Worm (Caenorhabditis elegans) whole organism, late embryonic: ENCODE data around the gene str-45.

Source experiments
- C08G9.2 ChIP-seq: sonication (generic microtip); optimal IDR thresholded peaks from 2 replicates; lab custom pipeline; 2016; ENCODE audit warnings: mild to moderate bottlenecking, missing genetic modification characterization, moderate library complexity, missing compliant biosample characterization
- C38D4.7 ChIP-seq: fragments of 200-800 bp; sonication (Bioruptor generic); optimal IDR thresholded peaks from 2 replicates; lab custom pipeline; 2018; ENCODE audit warnings: mild to moderate bottlenecking, missing genetic modification characterization, moderate library complexity, missing compliant biosample characterization
- T23F11.4 ChIP-seq: fragments of 200-800 bp; sonication (Bioruptor generic); optimal IDR thresholded peaks from 2 replicates; lab custom pipeline; 2018; ENCODE audit warnings: mild to moderate bottlenecking, missing genetic modification characterization, missing compliant biosample characterization
- ahr-1 ChIP-seq: sonication (generic microtip); optimal IDR thresholded peaks from 2 replicates; lab custom pipeline; 2016; ENCODE audit warnings: missing genetic modification characterization, missing compliant biosample characterization
- ceh-19 ChIP-seq: fragments of 200-800 bp; sonication (Bioruptor generic); optimal IDR thresholded peaks from 2 replicates; lab custom pipeline; 2018; ENCODE audit warnings: mild to moderate bottlenecking, missing genetic modification characterization, missing compliant biosample characterization
- ets-4 ChIP-seq: sonication (generic microtip); optimal IDR thresholded peaks from 2 replicates; lab custom pipeline; 2016; ENCODE audit warnings: missing genetic modification characterization, missing compliant biosample characterization
- fkh-10 ChIP-seq: fragments of 150-350 bp; optimal IDR thresholded peaks from 2 replicates; lab custom pipeline; 2014; ENCODE audit warnings: missing biosample characterization, missing genetic modification reagents, missing genetic modification characterization
- pha-4 ChIP-seq: fragments of 150-350 bp; optimal IDR thresholded peaks from 2 replicates; lab custom pipeline; 2018; ENCODE audit warnings: missing biosample characterization, missing genetic modification reagents, missing genetic modification characterization
- rnt-1 ChIP-seq: sonication (generic microtip); optimal IDR thresholded peaks from 2 replicates; lab custom pipeline; 2016; ENCODE audit warnings: missing genetic modification characterization, missing compliant biosample characterization
- sdc-2 ChIP-seq: sonication (generic microtip); optimal IDR thresholded peaks from 2 replicates; lab custom pipeline; 2016; ENCODE audit warnings: missing genotype, missing genetic modification characterization, missing compliant biosample characterization
- sox-2 ChIP-seq: fragments of 200-800 bp; sonication (Bioruptor generic); IDR thresholded peaks from 2 replicates; pipeline ENCODE4 v1.3.6; 2022; ENCODE audit warnings: missing genetic modification reagents, missing genetic modification characterization, missing compliant biosample characterization
- tbx-2 ChIP-seq: sonication (generic microtip); optimal IDR thresholded peaks from 2 replicates; lab custom pipeline; 2016; ENCODE audit warnings: missing genetic modification characterization, missing compliant biosample characterization
- tbx-7 ChIP-seq: sonication (generic microtip); optimal IDR thresholded peaks from 2 replicates; lab custom pipeline; 2016; ENCODE audit warnings: missing genotype, missing genetic modification characterization, missing compliant biosample characterization

DNA sequence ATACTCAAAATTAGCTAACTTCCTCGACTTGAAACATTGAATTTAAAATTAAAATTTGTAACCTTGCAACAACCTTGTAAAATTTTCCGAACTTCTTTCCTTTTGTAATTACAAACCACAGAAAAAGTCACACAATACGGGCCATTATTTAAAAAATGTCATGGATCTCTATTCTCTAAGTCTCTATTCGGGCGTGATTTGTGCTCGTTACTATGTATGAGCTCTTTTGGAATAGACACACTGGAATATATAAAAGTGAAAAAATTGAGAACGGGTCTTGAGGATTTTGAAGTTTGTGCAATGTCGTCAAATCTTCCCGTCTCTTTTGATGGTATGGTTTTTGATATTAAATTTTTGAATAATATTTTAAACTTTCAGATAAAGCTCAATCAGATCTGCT is 30.8 kb upstream of the str-45 start, which contains the start of gene srr-7:
- TF ChIP-seq tbx-2 (tag; lab: Kevin White, UChicago) (no peak), sdc-2 (no peak), pha-4 (tag; lab: Kevin White, UChicago) (no peak), ceh-19 (GFP tag; lab: Kevin White, UChicago) (no peak), sox-2 (no peak), T23F11.4 (GFP tag; lab: Kevin White, UChicago) (no peak), fkh-10 (GFP tag; lab: Kevin White, UChicago) (no peak), tbx-7 (tag; lab: Kevin White, UChicago) (no peak), ahr-1 (tag; lab: Kevin White, UChicago) (no peak), rnt-1 (tag; lab: Kevin White, UChicago) (no peak), ets-4 (no peak), C08G9.2 (tag; lab: Kevin White, UChicago) (no peak), C38D4.7 (GFP tag; lab: Kevin White, UChicago) (no peak)
